Worm (Caenorhabditis elegans): ENCODE data around the gene str-13.

DNA sequence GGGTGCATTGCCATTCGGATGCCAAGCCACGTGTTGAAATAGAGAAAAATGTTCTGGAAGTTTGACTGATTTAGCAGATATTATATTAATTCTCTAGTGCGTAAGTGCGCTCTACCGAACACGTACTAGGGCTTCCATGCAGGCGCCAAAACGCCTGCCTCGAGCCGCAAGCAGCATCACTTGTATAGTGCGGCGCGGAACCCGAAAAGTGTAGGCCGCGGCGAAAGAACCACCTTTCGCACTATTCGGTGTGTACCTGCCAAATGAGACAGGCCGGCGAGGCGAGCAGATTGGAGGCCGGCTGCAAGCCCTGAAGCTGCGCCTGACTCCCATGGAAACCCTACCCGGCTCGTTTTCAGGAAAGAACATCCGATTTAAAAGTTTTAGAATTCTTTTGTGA lies 12.6 kb upstream of the str-13 start:
- TF ChIP-seq ztf-26 (tag; optimal IDR thresholded peaks at IDR 0.05) = no peak
- TF ChIP-seq rec-8 (tag; optimal IDR thresholded peaks at IDR 0.05) = no peak
